Fruit fly (Drosophila melanogaster): Measurements from ENCODE around the gene lbl.

dm6 chr3R:21408372-21408771 lies 25.6 kb downstream of the lbl start:
- TF ChIP-seq rn (GFP tag; IDR thresholded peaks at IDR 0.05) (no peak), CG32121 (GFP tag; IDR thresholded peaks at IDR 0.05) (no peak), fd96Ca (GFP tag; IDR thresholded peaks at IDR 0.05) (no peak)
